Worm (Caenorhabditis elegans) whole organism, mixed stage, embryonic: Measurements from ENCODE around the gene dbl-1.

ENCODE experiments used
- M03D4.4 ChIP-seq: sonication (generic microtip); optimal IDR thresholded peaks from 2 replicates; lab custom pipeline; 2017; ENCODE audit warnings: mild to moderate bottlenecking, missing genetic modification characterization, missing compliant biosample characterization
- blmp-1 ChIP-seq: fragments of 150-350 bp; optimal IDR thresholded peaks from 2 replicates; lab custom pipeline; 2014; ENCODE audit warnings: missing biosample characterization, missing genetic modification characterization
- ceh-39 ChIP-seq: fragments of 150-350 bp; optimal IDR thresholded peaks from 2 replicates; lab custom pipeline; 2014; ENCODE audit warnings: missing biosample characterization, missing genetic modification characterization
- cnd-1 ChIP-seq: fragments of 200-800 bp; sonication (Bioruptor generic); optimal IDR thresholded peaks from 2 replicates; lab custom pipeline; 2018; ENCODE audit warnings: mild to moderate bottlenecking, missing genetic modification characterization, missing compliant biosample characterization
- flh-1 ChIP-seq: fragments of 200-800 bp; sonication (Bioruptor generic); optimal IDR thresholded peaks from 2 replicates; lab custom pipeline; 2018; ENCODE audit warnings: mild to moderate bottlenecking, missing genetic modification characterization, moderate library complexity, missing compliant biosample characterization
- mab-5 ChIP-seq: fragments of 150-350 bp; optimal IDR thresholded peaks from 2 replicates; lab custom pipeline; 2014; ENCODE audit warnings: missing biosample characterization, missing genetic modification characterization
- pha-4 ChIP-seq: fragments of 150-350 bp; optimal IDR thresholded peaks from 2 replicates; lab custom pipeline; 2018; ENCODE audit warnings: missing biosample characterization, missing genetic modification reagents, missing genetic modification characterization
- snpc-4 ChIP-seq: fragments of 150-350 bp; optimal IDR thresholded peaks from 2 replicates; lab custom pipeline; 2014; ENCODE audit warnings: missing biosample characterization, missing genetic modification characterization
- sptf-1 ChIP-seq: sonication (generic microtip); optimal IDR thresholded peaks from 2 replicates; lab custom pipeline; 2017; ENCODE audit warnings: mild to moderate bottlenecking, missing genetic modification characterization, moderate library complexity, missing compliant biosample characterization
- unc-39 ChIP-seq: fragments of 150-350 bp; optimal IDR thresholded peaks from 2 replicates; lab custom pipeline; 2014; ENCODE audit warnings: missing biosample characterization, missing genetic modification characterization
- unc-62 ChIP-seq: fragments of 150-350 bp; optimal IDR thresholded peaks from 2 replicates; lab custom pipeline; 2014; ENCODE audit warnings: missing biosample characterization, missing genetic modification reagents, missing genetic modification characterization

ce11 chrV:6780676-6781075 is 22.7 kb downstream of the dbl-1 start:
- TF ChIP-seq unc-39 (tag; lab: Kevin White, UChicago) (no peak), flh-1 (no peak), sptf-1 (tag; lab: Kevin White, UChicago) (no peak), pha-4 (tag; lab: Kevin White, UChicago) (no peak), cnd-1 (tag; lab: Kevin White, UChicago) (no peak), mab-5 (tag; lab: Kevin White, UChicago) (no peak), unc-62 (GFP tag; lab: Kevin White, UChicago) (no peak), M03D4.4 (tag; lab: Kevin White, UChicago) (no peak), ceh-39 (tag; lab: Kevin White, UChicago) (no peak), snpc-4 (no peak), blmp-1 (tag; lab: Kevin White, UChicago) (no peak)
